Worm (Caenorhabditis elegans) whole organism, L1 larva: ENCODE results near the gene ZK792.5.

ENCODE experiments used
- C04F5.9 ChIP-seq: sonication (generic microtip); optimal IDR thresholded peaks from 2 replicates; lab custom pipeline; 2016; ENCODE audit warnings: missing genetic modification characterization, missing compliant biosample characterization
- C16A3.4 ChIP-seq: fragments of 150-350 bp; optimal IDR thresholded peaks from 2 replicates; lab custom pipeline; 2014; ENCODE audit warnings: missing biosample characterization, missing genetic modification characterization
- F16B12.6 ChIP-seq: fragments of 150-350 bp; optimal IDR thresholded peaks from 2 replicates; lab custom pipeline; 2014; ENCODE audit warnings: missing biosample characterization, missing genetic modification characterization
- aha-1 ChIP-seq: fragments of 150-350 bp; optimal IDR thresholded peaks from 2 replicates; lab custom pipeline; 2014; ENCODE audit warnings: missing biosample characterization, missing genetic modification characterization
- aly-2 ChIP-seq: fragments of 150-350 bp; optimal IDR thresholded peaks from 2 replicates; lab custom pipeline; 2014; ENCODE audit warnings: missing biosample characterization, missing genetic modification characterization
- ama-1 ChIP-seq: fragments of 150-350 bp; optimal IDR thresholded peaks from 2 replicates; lab custom pipeline; 2014
- ceh-82 ChIP-seq, 3 experiments: fragments of 150-350 bp in 1 of 3; sonication (generic microtip) in 2 of 3; optimal IDR thresholded peaks; 2 replicates each; lab custom pipeline; 2014 to 2017; ENCODE audit warnings: missing biosample characterization in 3 of 3, missing genetic modification characterization in 3 of 3
- ceh-90 ChIP-seq: sonication (generic microtip); optimal IDR thresholded peaks from 2 replicates; lab custom pipeline; 2016; ENCODE audit warnings: missing genetic modification characterization, missing compliant biosample characterization
- ces-1 ChIP-seq: fragments of 150-350 bp; optimal IDR thresholded peaks from 2 replicates; lab custom pipeline; 2014; ENCODE audit warnings: missing biosample characterization, missing genetic modification reagents, missing genetic modification characterization
- efl-1 ChIP-seq, 4 experiments: fragments of 150-350 bp; optimal IDR thresholded peaks in 3 of 4; peaks in 1 of 4; 1 replicate in 1 of 4; 2 replicates in 3 of 4; lab custom pipeline; 2014; ENCODE audit warnings: missing biosample characterization in 2 of 4, missing genetic modification characterization in 2 of 4, missing genetic modification reagents in 2 of 4
- elt-2 ChIP-seq: sonication (generic microtip); optimal IDR thresholded peaks from 2 replicates; lab custom pipeline; 2016; ENCODE audit warnings: missing genetic modification characterization, mild to moderate bottlenecking, inconsistent platforms, missing compliant biosample characterization, missing genetic modification reagents
- elt-3 ChIP-seq, 6 experiments: fragments of 150-350 bp in 1 of 6; sonication (generic microtip); optimal IDR thresholded peaks; 2 replicates each; lab custom pipeline; 2017 to 2018; ENCODE audit warnings: missing biosample characterization in 6 of 6, missing genetic modification characterization in 6 of 6, inconsistent platforms in 1 of 6
- fkh-10 ChIP-seq: sonication (generic microtip); optimal IDR thresholded peaks from 2 replicates; lab custom pipeline; 2017; ENCODE audit warnings: missing biosample characterization, missing genetic modification reagents, missing genetic modification characterization
- fkh-4 ChIP-seq: sonication (generic microtip); optimal IDR thresholded peaks from 2 replicates; lab custom pipeline; 2016; ENCODE audit warnings: missing compliant biosample characterization, missing genetic modification characterization, borderline replicate concordance
- fkh-8 ChIP-seq: sonication (generic microtip); optimal IDR thresholded peaks from 2 replicates; lab custom pipeline; 2016; ENCODE audit warnings: mild to moderate bottlenecking, missing genetic modification characterization, missing compliant biosample characterization
- fos-1 ChIP-seq: fragments of 150-350 bp; optimal IDR thresholded peaks from 2 replicates; lab custom pipeline; 2014; ENCODE audit warnings: missing biosample characterization, missing genetic modification characterization
- grh-1 ChIP-seq: fragments of 200-800 bp; sonication (Bioruptor generic); IDR thresholded peaks from 2 replicates; pipeline ENCODE4 v1.3.6; 2022; ENCODE audit warnings: missing genetic modification reagents, missing genetic modification characterization, missing compliant biosample characterization
- isw-1 ChIP-seq: fragments of 200-800 bp; sonication (Bioruptor generic); IDR thresholded peaks from 2 replicates; pipeline ENCODE4 v1.3.6; 2022; ENCODE audit warnings: missing genetic modification characterization, missing compliant biosample characterization
- lin-13 ChIP-seq: fragments of 150-350 bp; optimal IDR thresholded peaks from 2 replicates; lab custom pipeline; 2014; ENCODE audit warnings: missing biosample characterization, missing genetic modification reagents, missing genetic modification characterization
- lin-14 ChIP-seq: fragments of 200-800 bp; sonication (Bioruptor generic); optimal IDR thresholded peaks from 2 replicates; lab custom pipeline; 2018; ENCODE audit warnings: mild to moderate bottlenecking, missing genetic modification characterization, moderate library complexity, missing compliant biosample characterization
- lin-15B ChIP-seq: fragments of 150-350 bp; sonication (generic microtip); optimal IDR thresholded peaks from 3 replicates; lab custom pipeline; 2014; ENCODE audit warnings: missing biosample characterization, missing genetic modification characterization
- lin-35 ChIP-seq, 2 experiments: fragments of 150-350 bp; optimal IDR thresholded peaks; 2 replicates each; lab custom pipeline; 2014; ENCODE audit warnings: missing biosample characterization in 2 of 2, missing genetic modification characterization in 2 of 2, missing genetic modification reagents in 2 of 2
- mef-2 ChIP-seq: fragments of 150-350 bp; optimal IDR thresholded peaks from 2 replicates; lab custom pipeline; 2014; ENCODE audit warnings: missing biosample characterization, missing genetic modification characterization
- nhr-11 ChIP-seq: fragments of 150-350 bp; optimal IDR thresholded peaks from 2 replicates; lab custom pipeline; 2014; ENCODE audit warnings: missing biosample characterization, missing genetic modification characterization
- nhr-12 ChIP-seq: sonication (generic microtip); optimal IDR thresholded peaks from 2 replicates; lab custom pipeline; 2017; ENCODE audit warnings: missing biosample characterization, missing genetic modification characterization
- nhr-19 ChIP-seq: fragments of 200-800 bp; sonication (Bioruptor generic); conservative IDR thresholded peaks from 2 replicates; pipeline ENCODE4 v1.3.6; 2022; ENCODE audit warnings: missing genetic modification characterization, missing compliant biosample characterization
- nhr-237 ChIP-seq: fragments of 150-350 bp; optimal IDR thresholded peaks from 2 replicates; lab custom pipeline; 2014; ENCODE audit warnings: missing biosample characterization, missing genetic modification characterization
- nhr-85 ChIP-seq: sonication (generic microtip); peaks from one replicate; lab custom pipeline; 2016; ENCODE audit warnings: missing genetic modification characterization, inconsistent platforms, missing compliant biosample characterization
- nhr-90 ChIP-seq: sonication (generic microtip); optimal IDR thresholded peaks from 2 replicates; lab custom pipeline; 2016; ENCODE audit warnings: mild to moderate bottlenecking, missing genetic modification characterization, missing compliant biosample characterization; ENCODE audit not compliant: poor library complexity
- pax-3 ChIP-seq: fragments of 200-800 bp; sonication (Bioruptor generic); optimal IDR thresholded peaks from 2 replicates; lab custom pipeline; 2018; ENCODE audit warnings: mild to moderate bottlenecking, missing genetic modification characterization, moderate library complexity, missing compliant biosample characterization
- rnt-1 ChIP-seq: sonication (generic microtip); optimal IDR thresholded peaks from 2 replicates; lab custom pipeline; 2016; ENCODE audit warnings: mild to moderate bottlenecking, missing genetic modification characterization, moderate library complexity, missing compliant biosample characterization
- snpc-4 ChIP-seq: fragments of 150-350 bp; optimal IDR thresholded peaks from 2 replicates; lab custom pipeline; 2014; ENCODE audit warnings: missing biosample characterization, missing genetic modification characterization
- snu-23 ChIP-seq: sonication (generic microtip); optimal IDR thresholded peaks from 2 replicates; lab custom pipeline; 2016; ENCODE audit warnings: missing genetic modification characterization, missing compliant biosample characterization
- sox-4 ChIP-seq: sonication (generic microtip); optimal IDR thresholded peaks from 2 replicates; lab custom pipeline; 2016; ENCODE audit warnings: missing genetic modification characterization, missing compliant biosample characterization
- sup-37 ChIP-seq: fragments of 200-800 bp; sonication (Bioruptor generic); optimal IDR thresholded peaks from 2 replicates; lab custom pipeline; 2018; ENCODE audit warnings: mild to moderate bottlenecking, missing genetic modification characterization, missing compliant biosample characterization
- unc-130 ChIP-seq: fragments of 150-350 bp; optimal IDR thresholded peaks from 2 replicates; lab custom pipeline; 2017; ENCODE audit warnings: missing biosample characterization, missing genetic modification characterization, inconsistent platforms
- unc-30 ChIP-seq: sonication (generic microtip); optimal IDR thresholded peaks from 2 replicates; lab custom pipeline; 2017; ENCODE audit warnings: missing biosample characterization, missing genetic modification characterization
- unc-86 ChIP-seq: sonication (generic microtip); optimal IDR thresholded peaks from 2 replicates; lab custom pipeline; 2016; ENCODE audit warnings: missing genetic modification characterization, missing compliant biosample characterization
- unc-98 ChIP-seq: fragments of 200-800 bp; sonication (Bioruptor generic); IDR thresholded peaks from 2 replicates; pipeline ENCODE4 v1.3.6; 2022; ENCODE audit warnings: missing genetic modification characterization, missing compliant biosample characterization
- vab-15 ChIP-seq: sonication (generic microtip); optimal IDR thresholded peaks from 2 replicates; lab custom pipeline; 2017; ENCODE audit warnings: missing genotype, mild to moderate bottlenecking, missing genetic modification characterization, missing compliant biosample characterization
- zip-4 ChIP-seq: fragments of 200-800 bp; sonication (Bioruptor generic); optimal IDR thresholded peaks from 2 replicates; lab custom pipeline; 2018; ENCODE audit warnings: mild to moderate bottlenecking, missing genetic modification characterization, moderate library complexity, missing compliant biosample characterization
- ztf-4 ChIP-seq: fragments of 150-350 bp; optimal IDR thresholded peaks from 2 replicates; lab custom pipeline; 2014; ENCODE audit warnings: missing biosample characterization, missing genetic modification characterization

The ZK792.5 gene

ce11 chrIV:11688018-11688417 is at the start of gene ZK792.5:
Gene ZK792.5 (minus strand): TSS chrIV:11688118.
- TF ChIP-seq lin-15B (tag; lab: Kevin White, UChicago), result no peak
- TF ChIP-seq rnt-1 (tag; lab: Kevin White, UChicago), result no peak
- no peak for TF ChIP-seq ceh-90 (tag; lab: Kevin White, UChicago)
- TF ChIP-seq lin-13 (GFP tag; lab: Kevin White, UChicago), result no peak
- TF ChIP-seq ztf-4 (tag; lab: Kevin White, UChicago), result no peak
- TF ChIP-seq unc-98 (GFP tag; lab: Robert Waterston, UW), result no peak
- no peak for TF ChIP-seq C04F5.9
- TF ChIP-seq, all 84 proteins: peak for 0

DNA sequence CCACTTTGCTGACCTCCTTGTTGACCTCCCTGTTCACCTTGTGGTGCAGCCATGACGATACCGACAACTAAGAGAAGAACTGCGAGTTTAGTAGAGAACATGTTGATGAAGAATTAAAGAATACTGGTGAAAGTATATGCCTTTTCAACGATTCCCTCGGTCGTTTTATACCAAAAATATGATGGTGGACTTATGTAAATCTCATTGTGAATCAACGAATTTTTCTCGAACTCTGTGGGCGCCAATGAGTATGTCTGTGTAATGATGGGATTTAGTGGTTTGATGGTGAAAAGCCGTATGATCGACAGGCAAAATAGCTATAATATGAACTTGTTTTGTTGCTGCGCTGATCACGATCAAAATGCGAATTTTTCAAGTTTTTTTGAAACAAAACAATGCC is 49.4 kb upstream of the ZK792.5 start, which contains the start of gene K01A6.8:
TSS of gene K01A6.8 (minus strand) at position 101 of the 400 bp plus-strand sequence.
- TF ChIP-seq unc-86 (tag; lab: Kevin White, UChicago), result no peak
- TF ChIP-seq efl-1 (optimal IDR thresholded peaks at IDR 0.05; lab: Kevin White, UChicago), result no peak
- peak in 1 of 2 experiments; percentile 32 for TF ChIP-seq efl-1 (GFP tag; optimal IDR thresholded peaks at IDR 0.05 in 1 of 2; lab: Kevin White, UChicago)
- TF ChIP-seq, all 84 proteins: peak for 1

DNA sequence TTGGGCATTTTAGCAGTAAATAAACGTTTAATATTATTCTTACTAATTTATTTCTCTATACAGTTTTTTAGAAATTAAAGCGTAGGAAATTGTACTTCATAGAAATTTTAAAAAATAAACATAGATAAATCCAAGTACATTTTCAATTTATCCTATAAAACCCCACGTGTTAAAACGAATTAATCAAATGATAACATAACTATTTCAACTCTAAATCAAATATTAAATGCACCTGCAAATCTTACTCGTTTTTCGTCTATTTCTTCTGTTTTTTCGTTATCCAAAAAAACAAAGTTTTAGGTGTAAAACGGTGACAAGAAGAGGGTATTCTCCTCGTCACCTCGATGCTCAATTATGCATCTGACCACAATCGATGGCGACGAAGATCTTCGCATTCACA is 47.1 kb upstream of the ZK792.5 start, which contains the start of gene K01A6.6:
TSS of gene K01A6.6 (plus strand) at position 301 of the 400 bp plus-strand sequence.
- TF ChIP-seq fkh-4 (tag; lab: Kevin White, UChicago) (no peak), snpc-4 (tag; lab: Kevin White, UChicago) (no peak), ces-1 (no peak), sup-37 (GFP tag; lab: Kevin White, UChicago) (no peak), fos-1 (no peak), C16A3.4 (no peak), ama-1 (no peak), pax-3 (tag; lab: Kevin White, UChicago) (no peak)

DNA sequence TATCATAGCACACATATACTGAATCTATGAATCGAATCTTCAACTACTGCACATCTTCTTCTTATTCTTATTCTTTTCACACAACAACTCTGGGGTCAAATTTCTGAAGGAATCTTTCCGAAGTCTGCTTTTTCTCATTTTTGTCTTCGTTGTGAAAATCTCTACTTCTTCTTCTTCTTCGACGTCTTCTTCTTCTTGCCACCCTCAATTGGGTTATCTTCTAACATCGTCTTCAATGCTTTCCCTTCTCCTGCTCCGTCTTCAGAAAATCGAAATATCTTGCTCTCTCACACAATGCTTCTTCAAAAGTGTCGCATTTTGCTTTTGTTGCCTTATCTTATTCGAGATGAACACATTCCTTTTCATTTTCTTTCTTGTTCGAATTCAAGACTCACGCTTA is 35.3 kb upstream of the ZK792.5 start:
- TF ChIP-seq snpc-4 (tag; lab: Kevin White, UChicago) (no peak), lin-14 (GFP tag; lab: Kevin White, UChicago) (peak; percentile 53), ztf-4 (tag; lab: Kevin White, UChicago) (no peak), nhr-12 (tag; lab: Kevin White, UChicago) (no peak), fkh-8 (tag; lab: Kevin White, UChicago) (no peak), fkh-10 (GFP tag; lab: Kevin White, UChicago) (peak; percentile 19), isw-1 (GFP tag; lab: Robert Waterston, UW) (no peak), ceh-82 (tag; optimal IDR thresholded peaks at IDR 0.05; lab: Kevin White, UChicago) (peak in 1 of 3 experiments; percentile 9), unc-130 (tag; lab: Kevin White, UChicago) (no peak), lin-35 (GFP tag; optimal IDR thresholded peaks at IDR 0.05; lab: Kevin White, UChicago) (no peak), vab-15 (tag; lab: Kevin White, UChicago) (no peak), sox-4 (tag; lab: Kevin White, UChicago) (no peak), lin-13 (GFP tag; lab: Kevin White, UChicago) (no peak), nhr-237 (tag; lab: Kevin White, UChicago) (no peak)

DNA sequence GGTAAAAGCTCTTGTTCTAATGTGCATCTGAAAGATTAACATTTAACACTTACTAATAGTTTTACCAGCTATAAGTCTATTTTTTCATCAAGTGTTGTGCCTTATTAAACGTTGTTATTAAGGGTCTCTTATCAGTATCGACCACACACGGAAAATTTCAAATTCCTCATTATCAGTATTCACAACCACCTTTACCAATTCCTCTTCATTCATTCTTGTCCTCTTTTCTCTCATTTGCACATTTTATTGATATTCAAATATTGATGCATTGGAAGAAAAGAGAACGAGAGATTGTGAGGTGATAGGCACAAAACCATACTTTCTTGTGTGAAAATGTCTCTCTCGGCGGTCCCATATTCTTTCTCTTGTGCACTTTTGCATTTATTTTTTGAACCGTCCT is 34.0 kb upstream of the ZK792.5 start:
- peak in 1 of 2 experiments; percentile 7 for TF ChIP-seq lin-35 (GFP tag; optimal IDR thresholded peaks at IDR 0.05; lab: Kevin White, UChicago)
- TF ChIP-seq unc-98 (GFP tag; lab: Robert Waterston, UW), result no peak
- peak; percentile 38 for TF ChIP-seq elt-2 (tag; lab: Kevin White, UChicago)

DNA sequence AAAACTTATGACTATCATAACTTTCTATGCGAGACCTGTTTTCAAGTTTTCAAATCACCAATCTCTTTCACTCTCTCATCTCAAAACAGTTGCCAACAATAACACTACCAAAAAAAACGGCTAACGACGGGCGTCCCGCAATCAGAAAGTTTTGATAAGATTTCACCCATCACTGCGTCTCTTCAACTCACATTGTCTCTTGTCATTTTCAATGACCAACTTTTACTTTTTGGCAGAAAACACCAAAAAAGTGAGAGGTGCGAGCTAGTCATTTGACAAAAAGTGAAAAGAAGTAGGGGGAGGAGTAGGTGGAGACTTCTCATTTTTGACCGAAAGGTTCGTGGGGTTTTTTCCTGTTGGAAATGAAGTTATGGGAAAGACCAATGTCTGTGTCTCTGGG is 30.7 kb upstream of the ZK792.5 start:
- TF ChIP-seq lin-13 (GFP tag; lab: Kevin White, UChicago) (no peak), ama-1 (no peak), lin-15B (tag; lab: Kevin White, UChicago) (no peak), aha-1 (tag; lab: Kevin White, UChicago) (no peak), mef-2 (tag; lab: Kevin White, UChicago) (no peak), nhr-19 (no peak), ztf-4 (tag; lab: Kevin White, UChicago) (no peak), nhr-90 (tag; lab: Kevin White, UChicago) (no peak), zip-4 (GFP tag; lab: Kevin White, UChicago) (no peak), unc-30 (tag; lab: Kevin White, UChicago) (no peak), unc-98 (GFP tag; lab: Robert Waterston, UW) (no peak), nhr-11 (tag; lab: Kevin White, UChicago) (no peak), aly-2 (tag; lab: Kevin White, UChicago) (no peak), unc-86 (tag; lab: Kevin White, UChicago) (no peak), grh-1 (GFP tag; lab: Robert Waterston, UW) (no peak), lin-14 (GFP tag; lab: Kevin White, UChicago) (peak; percentile 51), elt-3 (tag; optimal IDR thresholded peaks at IDR 0.05; lab: Kevin White, UChicago) (peak in 1 of 6 experiments; percentile 76), snu-23 (GFP tag; lab: Kevin White, UChicago) (no peak), vab-15 (tag; lab: Kevin White, UChicago) (no peak), nhr-85 (tag; lab: Kevin White, UChicago) (peak; percentile 71), rnt-1 (tag; lab: Kevin White, UChicago) (no peak), F16B12.6 (tag; lab: Kevin White, UChicago) (no peak)
